Worm (Caenorhabditis elegans): Measurements from ENCODE around the gene C28A5.2.

The C28A5.2 gene

ce11 chrIII:4475428-4475968 is 36.2 kb upstream of the C28A5.2 start, which contains the start of gene rps-1 (continued):
- TF ChIP-seq grh-1 (GFP tag; IDR thresholded peaks at IDR 0.05) (peak; percentile 96), ama-1 (optimal IDR thresholded peaks at IDR 0.05) (peak; percentile 92), hpl-2 (GFP tag; optimal IDR thresholded peaks at IDR 0.05) (peak; percentile 94), unc-30 (tag; optimal IDR thresholded peaks at IDR 0.05) (peak; percentile 87), egl-27 (tag; optimal IDR thresholded peaks at IDR 0.05) (peak; percentile 77 to 81), lin-13 (GFP tag; optimal IDR thresholded peaks at IDR 0.05) (peak; percentile 98), vab-15 (tag; optimal IDR thresholded peaks at IDR 0.05) (peak; percentile 96), dpl-1 (GFP tag; optimal IDR thresholded peaks at IDR 0.05) (peak; percentile 93 to 94 (median 93)), skn-1 (tag; optimal IDR thresholded peaks at IDR 0.05) (peak; percentile 95), nhr-85 (tag) (peak; percentile 99), elt-3 (tag; optimal IDR thresholded peaks at IDR 0.05) (peak; percentile 93 to 99 (median 98)), C04F5.9 (tag; optimal IDR thresholded peaks at IDR 0.05) (peak; percentile 97), pag-3 (tag; optimal IDR thresholded peaks at IDR 0.05; ENCODE audit: borderline replicate concordance, insufficient read depth) (peak; percentile 33), efl-1 (optimal IDR thresholded peaks at IDR 0.05) (peak; percentile 96 to 97), efl-1 (GFP tag; optimal IDR thresholded peaks at IDR 0.05 in 1 of 2) (peak; percentile 91 to 99), lin-35 (GFP tag; optimal IDR thresholded peaks at IDR 0.05) (peak; percentile 96 to 97), unc-62 (GFP tag; optimal IDR thresholded peaks at IDR 0.05) (peak; percentile 63), fkh-4 (tag; optimal IDR thresholded peaks at IDR 0.05; ENCODE audit: borderline replicate concordance) (peak; percentile 91), pqm-1 (tag; optimal IDR thresholded peaks at IDR 0.05) (peak; percentile 50), dsc-1 (tag; optimal IDR thresholded peaks at IDR 0.05) (peak; percentile 99), nhr-47 (tag; optimal IDR thresholded peaks at IDR 0.05) (peak; percentile 99), fkh-8 (tag; optimal IDR thresholded peaks at IDR 0.05) (peak; percentile 99), mef-2 (tag; optimal IDR thresholded peaks at IDR 0.05) (peak; percentile 94), ceh-8 (GFP tag; optimal IDR thresholded peaks at IDR 0.05) (peak; percentile 96), ces-1 (GFP tag; optimal IDR thresholded peaks at IDR 0.05) (peak; percentile 67), lir-3 (tag; optimal IDR thresholded peaks at IDR 0.05; ENCODE audit: poor library complexity) (peak; percentile 94), ceh-90 (tag; optimal IDR thresholded peaks at IDR 0.05) (peak; percentile 65), sptf-1 (tag; optimal IDR thresholded peaks at IDR 0.05) (no peak), fkh-10 (GFP tag; optimal IDR thresholded peaks at IDR 0.05) (peak; percentile 98), sox-4 (tag; optimal IDR thresholded peaks at IDR 0.05) (peak; percentile 95), ceh-82 (tag; optimal IDR thresholded peaks at IDR 0.05) (peak; percentile 99 to 100 (median 99)), zag-1 (tag; optimal IDR thresholded peaks at IDR 0.05) (peak; percentile 59), irx-1 (tag; optimal IDR thresholded peaks at IDR 0.05) (peak; percentile 98), nhr-77 (tag; optimal IDR thresholded peaks at IDR 0.05) (peak; percentile 98), zip-4 (GFP tag; optimal IDR thresholded peaks at IDR 0.05) (peak; percentile 95), ceh-88 (GFP tag; IDR thresholded peaks at IDR 0.05) (peak; percentile 95), fos-1 (tag; optimal IDR thresholded peaks at IDR 0.05) (peak; percentile 96), unc-98 (GFP tag; IDR thresholded peaks at IDR 0.05) (peak; percentile 92), snpc-4 (tag; optimal IDR thresholded peaks at IDR 0.05) (peak; percentile 92), aly-2 (tag; optimal IDR thresholded peaks at IDR 0.05) (peak; percentile 97), nhr-90 (tag; optimal IDR thresholded peaks at IDR 0.05; ENCODE audit: poor library complexity) (peak; percentile 99), egl-13 (tag; optimal IDR thresholded peaks at IDR 0.05) (peak; percentile 99), C16A3.4 (tag; optimal IDR thresholded peaks at IDR 0.05) (peak; percentile 99)

- TF ChIP-seq pax-3 (tag; optimal IDR thresholded peaks at IDR 0.05) (no peak), nhr-85 (tag) (peak; percentile 18), mep-1 (tag; optimal IDR thresholded peaks at IDR 0.05) (no peak)
Observed at ce11 chrIII:4474908-4475307, 35.6 kb upstream of the C28A5.2 start, which contains the start of gene ifet-1. Gene ifet-1, minus strand, starts transcription at chrIII:4475150.

Measured in whole organism, L1 larva.